Worm (Caenorhabditis elegans): ENCODE results near the gene dcs-1.

dcs-1 gene

ce11 chrV:20067075-20067474, 23.5 kb downstream of the dcs-1 start:
- TF ChIP-seq nhr-19 (GFP tag; conservative IDR thresholded peaks at IDR 0.05): no peak
- no peak for TF ChIP-seq unc-62 (GFP tag; optimal IDR thresholded peaks at IDR 0.05)
- TF ChIP-seq F16B12.6 (tag; optimal IDR thresholded peaks at IDR 0.05): no peak
- TF ChIP-seq nhr-28 (tag; optimal IDR thresholded peaks at IDR 0.05): no peak
- TF ChIP-seq egl-27 (tag; optimal IDR thresholded peaks at IDR 0.05): no peak
- TF ChIP-seq fkh-10 (GFP tag; optimal IDR thresholded peaks at IDR 0.05): no peak
- no peak for TF ChIP-seq nhr-77 (tag; optimal IDR thresholded peaks at IDR 0.05)
- TF ChIP-seq rnt-1 (tag; optimal IDR thresholded peaks at IDR 0.05): no peak
- no peak for TF ChIP-seq ceh-90 (tag; optimal IDR thresholded peaks at IDR 0.05)
- no peak for TF ChIP-seq hlh-17 (GFP tag; optimal IDR thresholded peaks at IDR 0.05; ENCODE audit: borderline replicate concordance)
- TF ChIP-seq alr-1 (tag; optimal IDR thresholded peaks at IDR 0.05; ENCODE audit: borderline replicate concordance): no peak
- TF ChIP-seq grh-1 (GFP tag; IDR thresholded peaks at IDR 0.05): no peak
- TF ChIP-seq snu-23 (GFP tag; optimal IDR thresholded peaks at IDR 0.05): no peak

- TF ChIP-seq nhr-237 (tag; optimal IDR thresholded peaks at IDR 0.05): no peak
- no peak for TF ChIP-seq egl-13 (tag; optimal IDR thresholded peaks at IDR 0.05)
- no peak for TF ChIP-seq grh-1 (GFP tag; IDR thresholded peaks at IDR 0.05)
- no peak for TF ChIP-seq lin-35 (GFP tag; optimal IDR thresholded peaks at IDR 0.05)
- TF ChIP-seq F16B12.6 (tag; optimal IDR thresholded peaks at IDR 0.05): no peak
- no peak for TF ChIP-seq swsn-7 (tag; optimal IDR thresholded peaks at IDR 0.05)
- TF ChIP-seq elt-2 (tag; optimal IDR thresholded peaks at IDR 0.05): no peak
- no peak for TF ChIP-seq nhr-19 (GFP tag; conservative IDR thresholded peaks at IDR 0.05)
- TF ChIP-seq xbp-1 (tag; optimal IDR thresholded peaks at IDR 0.05): no peak
- no peak for TF ChIP-seq ceh-88 (GFP tag; IDR thresholded peaks at IDR 0.05)
Measured at ce11 chrV:20065096-20065495, 25.4 kb downstream of the dcs-1 start.

- TF ChIP-seq lin-39 (tag; optimal IDR thresholded peaks at IDR 0.05): no peak
- TF ChIP-seq nhr-76 (tag; optimal IDR thresholded peaks at IDR 0.05): no peak
- no peak for TF ChIP-seq ceh-82 (tag; optimal IDR thresholded peaks at IDR 0.05)
- TF ChIP-seq blmp-1 (tag; optimal IDR thresholded peaks at IDR 0.05): no peak
Measured at ce11 chrV:20064076-20064475, 26.5 kb downstream of the dcs-1 start, which contains the start of gene ttx-1. TSS of gene ttx-1 (minus strand) at chrV:20064176.

- peak; percentile 61 for TF ChIP-seq nhr-85 (tag)
- TF ChIP-seq efl-1 (optimal IDR thresholded peaks at IDR 0.05): no peak
- TF ChIP-seq efl-1 (GFP tag; optimal IDR thresholded peaks at IDR 0.05 in 1 of 2): peak in 1 of 2 experiments; percentile 79
- no peak for TF ChIP-seq nhr-84 (tag; optimal IDR thresholded peaks at IDR 0.05)
- 0 out of 2 replicates have a peak, but pooled peaks have one; percentile 11 for TF ChIP-seq nhr-19 (GFP tag; conservative IDR thresholded peaks at IDR 0.05)
- no peak for TF ChIP-seq lin-14 (GFP tag; optimal IDR thresholded peaks at IDR 0.05)
- peak in 1 of 2 experiments; percentile 34 for TF ChIP-seq lsy-2 (tag; optimal IDR thresholded peaks at IDR 0.05)
- no peak for TF ChIP-seq nhr-90 (tag; optimal IDR thresholded peaks at IDR 0.05; ENCODE audit: poor library complexity)
- TF ChIP-seq aha-1 (tag; optimal IDR thresholded peaks at IDR 0.05): no peak
- 0 out of 2 replicates have a peak, but pooled peaks have one; percentile 20 for TF ChIP-seq grh-1 (GFP tag; IDR thresholded peaks at IDR 0.05)
Measured at ce11 chrV:20061498-20061897, 29.0 kb downstream of the dcs-1 start.

ce11 chrV:20059370-20059769, 31.2 kb downstream of the dcs-1 start:
- no peak for TF ChIP-seq swsn-7 (tag; optimal IDR thresholded peaks at IDR 0.05)
- TF ChIP-seq fkh-4 (tag; optimal IDR thresholded peaks at IDR 0.05; ENCODE audit: borderline replicate concordance): no peak
- no peak for TF ChIP-seq efl-1 (optimal IDR thresholded peaks at IDR 0.05)
- TF ChIP-seq efl-1 (GFP tag; optimal IDR thresholded peaks at IDR 0.05 in 1 of 2): peak in 1 of 2 experiments; percentile 5
- no peak for TF ChIP-seq nhr-47 (tag; optimal IDR thresholded peaks at IDR 0.05)
- no peak for TF ChIP-seq C16A3.4 (tag; optimal IDR thresholded peaks at IDR 0.05)
- TF ChIP-seq unc-30 (tag; optimal IDR thresholded peaks at IDR 0.05): no peak
- TF ChIP-seq ztf-11 (tag; optimal IDR thresholded peaks at IDR 0.05): no peak
- no peak for TF ChIP-seq egl-27 (tag; optimal IDR thresholded peaks at IDR 0.05)
- no peak for TF ChIP-seq ceh-63 (GFP tag; optimal IDR thresholded peaks at IDR 0.05)

Data from whole organism, L1 larva.